Worm (Caenorhabditis elegans): ENCODE measurements around the gene pssy-1.

ce11 chrX:9917362-9917761, 48.0 kb upstream of the pssy-1 start, which contains the start of gene F21G4.6:
- no peak for TF ChIP-seq elt-1 (tag; optimal IDR thresholded peaks at IDR 0.05; ENCODE audit: borderline replicate concordance, insufficient read depth)
- TF ChIP-seq ceh-83 (GFP tag; optimal IDR thresholded peaks at IDR 0.05), result no peak
- TF ChIP-seq mep-1 (tag; optimal IDR thresholded peaks at IDR 0.05), result no peak
- no peak for TF ChIP-seq mab-5 (tag; optimal IDR thresholded peaks at IDR 0.05)

Measured in whole organism, mixed stage, embryonic.